Fruit fly (Drosophila melanogaster) whole organism: ENCODE results near the gene ZC3H3.
A peak's percentile ranks its signal among the peaks of the same experiment; 100 is the strongest.

Experiments used
- CG8478 ChIP-seq: fragments of >200 bp; optimal IDR thresholded peaks from 2 replicates; lab custom pipeline; 2018; ENCODE audit warnings: inconsistent platforms
- Dll ChIP-seq: fragments of >200 bp; optimal IDR thresholded peaks from 2 replicates; lab custom pipeline; 2017
- EcR ChIP-seq, 2 experiments: fragments of >200 bp; optimal IDR thresholded peaks; 2 replicates each; lab custom pipeline; 2017; ENCODE audit warnings: missing biosample characterization in 2 of 2, missing genetic modification characterization in 2 of 2, missing genetic modification reagents in 2 of 2
- pan ChIP-seq: fragments of >200 bp; optimal IDR thresholded peaks from 2 replicates; lab custom pipeline; 2017
- psq ChIP-seq: fragments of >200 bp; optimal IDR thresholded peaks from 2 replicates; lab custom pipeline; 2017
- usp ChIP-seq: fragments of >200 bp; optimal IDR thresholded peaks from 2 replicates; lab custom pipeline; 2017; ENCODE audit warnings: missing biosample characterization, missing genetic modification characterization, mixed read lengths

Gene ZC3H3

dm6 chr3L:8520252-8520651, 10.7 kb upstream of the ZC3H3 start, which contains the start of gene se:
TSS of gene se (plus strand) at chr3L:8520552.
- TF ChIP-seq psq (lab: Kevin White, UChicago) (no peak), Dll (no peak), usp (GFP tag; lab: Kevin White, UChicago) (no peak), EcR (GFP tag; optimal IDR thresholded peaks at IDR 0.05; lab: Kevin White, UChicago) (no peak), CG8478 (lab: Kevin White, UChicago) (no peak), pan (lab: Kevin White, UChicago) (no peak)

DNA sequence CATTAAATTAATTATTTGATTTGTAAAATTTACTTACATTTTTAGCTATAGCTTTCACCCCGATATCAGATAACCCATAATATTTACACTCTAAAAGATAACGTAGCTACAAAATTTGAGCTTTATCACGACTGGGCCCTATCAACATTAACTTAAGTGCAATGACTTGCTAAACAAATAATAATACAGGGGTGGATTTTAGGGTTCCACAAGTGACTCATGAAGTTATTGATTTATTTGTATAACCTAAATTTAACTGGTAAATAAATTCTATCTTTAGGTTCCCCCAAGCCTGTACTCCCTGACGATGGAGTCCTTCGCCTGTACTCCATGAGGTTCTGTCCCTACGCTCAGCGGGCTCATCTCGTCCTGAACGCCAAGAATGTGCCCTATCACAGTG, 9.7 kb upstream of the ZC3H3 start:
- TF ChIP-seq pan (lab: Kevin White, UChicago), result no peak
- TF ChIP-seq psq (lab: Kevin White, UChicago), result no peak
- TF ChIP-seq Dll, result no peak
- TF ChIP-seq EcR (GFP tag; optimal IDR thresholded peaks at IDR 0.05; lab: Kevin White, UChicago), result no peak
- no peak for TF ChIP-seq usp (GFP tag; lab: Kevin White, UChicago)
- TF ChIP-seq CG8478 (lab: Kevin White, UChicago), result no peak

DNA sequence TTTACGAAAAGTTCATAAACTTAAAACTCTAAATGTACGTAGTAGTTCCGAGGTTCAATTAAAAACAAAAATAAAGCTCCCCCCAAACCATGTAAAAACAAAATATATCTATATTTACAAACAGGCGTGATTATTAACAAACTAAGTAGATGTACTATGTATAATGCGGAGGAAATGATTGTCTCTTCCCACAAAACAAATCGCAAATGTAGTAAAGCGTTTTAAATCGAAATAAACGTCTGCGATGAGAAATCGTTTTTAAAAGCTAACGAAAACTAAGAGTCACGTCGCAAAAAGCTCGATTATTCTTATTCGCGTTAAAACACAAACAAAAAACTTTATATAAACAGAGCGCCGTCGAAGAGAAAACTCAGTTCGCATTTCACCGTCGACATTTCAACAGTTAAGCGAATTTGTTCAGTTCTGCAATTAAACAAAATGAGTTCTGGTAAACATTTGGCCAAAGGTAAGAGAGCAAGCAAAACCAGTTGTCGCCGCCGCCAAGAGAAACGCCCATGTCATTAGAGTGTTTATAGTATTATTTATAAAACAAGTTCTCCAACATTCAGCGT, 9.0 kb upstream of the ZC3H3 start, which contains the start of gene GstO3:
Gene GstO3, plus strand, starts transcription at position 370 of the 572 bp plus-strand sequence.
- TF ChIP-seq EcR (GFP tag; optimal IDR thresholded peaks at IDR 0.05; lab: Kevin White, UChicago) (no peak), CG8478 (lab: Kevin White, UChicago) (no peak), Dll (no peak), psq (lab: Kevin White, UChicago) (no peak), pan (lab: Kevin White, UChicago) (no peak), usp (GFP tag; lab: Kevin White, UChicago) (no peak)

DNA sequence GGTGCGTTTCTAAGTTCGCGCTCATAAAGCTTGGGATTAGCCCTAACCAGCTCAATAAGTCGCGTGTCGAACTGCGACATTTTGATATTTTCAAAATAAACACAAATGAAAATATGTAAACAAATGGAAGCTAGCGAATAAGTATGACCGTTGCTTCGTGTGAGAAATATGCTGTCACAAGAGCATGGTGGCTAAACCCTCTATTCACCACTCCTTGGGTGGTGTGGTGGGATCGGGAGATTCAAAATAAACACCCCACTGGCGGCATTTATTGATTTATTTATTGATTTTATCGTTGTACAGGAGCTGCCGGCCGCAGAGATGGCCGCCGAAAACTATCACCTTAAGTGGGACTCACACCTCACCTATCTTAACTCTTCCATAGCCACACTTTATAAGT, 5.2 kb upstream of the ZC3H3 start, which contains the start of gene CG6683:
Gene CG6683, minus strand, starts transcription at position 154 of the 400 bp plus-strand sequence.
- no peak for TF ChIP-seq usp (GFP tag; lab: Kevin White, UChicago)
- no peak for TF ChIP-seq Dll
- TF ChIP-seq CG8478 (lab: Kevin White, UChicago), result no peak
- TF ChIP-seq EcR (GFP tag; optimal IDR thresholded peaks at IDR 0.05; lab: Kevin White, UChicago), result no peak
- TF ChIP-seq psq (lab: Kevin White, UChicago), result no peak
- TF ChIP-seq pan (lab: Kevin White, UChicago), result no peak

- TF ChIP-seq EcR (GFP tag; optimal IDR thresholded peaks at IDR 0.05; lab: Kevin White, UChicago) (no peak), usp (GFP tag; lab: Kevin White, UChicago) (no peak), psq (lab: Kevin White, UChicago) (no peak), Dll (no peak)
Observed at dm6 chr3L:8513258-8513657, 3.7 kb upstream of the ZC3H3 start.

- no peak for TF ChIP-seq CG8478 (lab: Kevin White, UChicago)
- TF ChIP-seq Dll, result no peak
- no peak for TF ChIP-seq usp (GFP tag; lab: Kevin White, UChicago)
- no peak for TF ChIP-seq pan (lab: Kevin White, UChicago)
- TF ChIP-seq EcR (GFP tag; optimal IDR thresholded peaks at IDR 0.05; lab: Kevin White, UChicago), result no peak
- no peak for TF ChIP-seq psq (lab: Kevin White, UChicago)
Observed at dm6 chr3L:8512428-8512827, 2.9 kb upstream of the ZC3H3 start, which contains the start of gene CG6765. TSS of gene CG6765 (plus strand) at chr3L:8512767.

DNA sequence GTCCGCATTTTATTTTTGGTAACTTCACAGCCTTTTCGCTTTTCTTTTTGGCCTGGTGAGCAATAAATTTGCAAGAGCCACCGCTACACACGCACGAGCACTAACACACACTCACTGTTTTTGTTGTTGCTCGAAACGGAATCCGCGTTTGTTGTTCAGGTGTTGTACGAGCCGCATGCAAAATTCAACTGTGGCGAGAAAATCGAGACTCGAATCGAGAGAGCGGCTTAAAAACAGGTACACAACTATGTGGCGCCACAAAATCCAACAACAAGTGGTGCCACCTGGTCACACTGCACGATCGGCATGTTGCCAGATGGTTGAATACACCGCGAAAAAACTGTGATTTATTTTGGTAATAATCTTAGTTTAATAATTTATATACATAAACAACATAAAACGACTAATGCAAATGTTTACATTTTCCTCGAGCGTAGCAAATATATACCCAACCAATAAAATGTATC, 2.6 kb downstream of the ZC3H3 start, which contains the start of gene CG43163:
Gene CG43163, minus strand, starts transcription at position 172 of the 467 bp plus-strand sequence.
- TF ChIP-seq EcR (GFP tag; optimal IDR thresholded peaks at IDR 0.05; lab: Kevin White, UChicago) (no peak), CG8478 (lab: Kevin White, UChicago) (no peak), psq (lab: Kevin White, UChicago) (no peak), Dll (no peak), pan (lab: Kevin White, UChicago) (no peak), usp (GFP tag; lab: Kevin White, UChicago) (no peak)

dm6 chr3L:8480944-8481343, 28.6 kb downstream of the ZC3H3 start:
- no peak for TF ChIP-seq CG8478 (lab: Kevin White, UChicago)
- no peak for TF ChIP-seq usp (GFP tag; lab: Kevin White, UChicago)
- no peak for TF ChIP-seq Dll
- no peak for TF ChIP-seq pan (lab: Kevin White, UChicago)
- TF ChIP-seq EcR (GFP tag; optimal IDR thresholded peaks at IDR 0.05; lab: Kevin White, UChicago), result no peak

DNA sequence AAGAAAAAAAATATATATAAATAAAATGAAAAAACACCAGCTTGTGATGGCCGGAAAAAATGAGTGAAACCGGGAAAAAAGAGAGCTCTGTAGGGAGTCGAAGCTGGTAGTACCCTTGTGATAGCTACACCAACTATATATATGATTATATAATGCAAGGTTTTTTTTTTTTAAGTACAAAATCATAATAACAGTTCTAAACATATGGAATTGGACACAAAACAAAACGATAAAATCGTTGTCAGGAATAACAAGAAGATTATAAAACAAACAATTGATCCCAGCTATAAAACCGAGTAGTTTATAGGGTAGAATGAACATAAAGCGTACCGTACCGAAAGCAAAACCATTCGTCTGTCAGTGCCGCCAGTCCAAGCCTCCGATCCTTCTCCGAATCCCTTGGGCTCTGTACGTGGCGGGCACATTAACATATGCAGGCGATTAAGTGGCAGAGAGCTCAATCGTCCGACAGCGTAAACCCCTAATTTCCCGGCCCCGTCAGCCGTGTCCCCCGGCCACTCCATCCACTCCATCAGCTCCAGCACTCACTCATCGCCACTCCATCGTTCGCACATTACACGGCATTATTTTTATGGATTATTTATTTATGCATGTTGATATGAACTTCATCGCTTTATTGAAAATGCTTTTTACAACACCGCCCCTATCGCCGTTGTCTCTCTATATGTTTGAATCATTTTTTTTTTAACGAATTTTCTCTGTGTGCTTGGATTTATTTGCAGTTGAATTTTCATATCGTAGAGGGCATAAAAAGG, 48.1 kb downstream of the ZC3H3 start:
- peak; percentile 65 for TF ChIP-seq pan (lab: Kevin White, UChicago)
- no peak for TF ChIP-seq Dll

dm6 chr3L:8460050-8460878, 49.3 kb downstream of the ZC3H3 start:
- TF ChIP-seq psq (lab: Kevin White, UChicago) (no peak), Dll (no peak), pan (lab: Kevin White, UChicago) (no peak), EcR (GFP tag; optimal IDR thresholded peaks at IDR 0.05; lab: Kevin White, UChicago) (no peak), usp (GFP tag; lab: Kevin White, UChicago) (no peak), CG8478 (lab: Kevin White, UChicago) (no peak)

dm6 chr3L:8459615-8460004, 50.0 kb downstream of the ZC3H3 start:
- TF ChIP-seq CG8478 (lab: Kevin White, UChicago), result no peak
- no peak for TF ChIP-seq usp (GFP tag; lab: Kevin White, UChicago)
- TF ChIP-seq psq (lab: Kevin White, UChicago), result no peak
- TF ChIP-seq pan (lab: Kevin White, UChicago), result no peak
- no peak for TF ChIP-seq EcR (GFP tag; optimal IDR thresholded peaks at IDR 0.05; lab: Kevin White, UChicago)
- TF ChIP-seq Dll, result no peak
